Worm (Caenorhabditis elegans) whole organism, midembryonic: Measurements from ENCODE around the gene rack-1.

ENCODE experiments used
- tab-1 ChIP-seq: fragments of 200-800 bp; sonication (Bioruptor generic); IDR thresholded peaks from 2 replicates; pipeline ENCODE4 v1.3.6; 2022; ENCODE audit warnings: missing genetic modification characterization, missing compliant biosample characterization
- ztf-23 ChIP-seq: fragments of 200-800 bp; sonication (Bioruptor generic); IDR thresholded peaks from 2 replicates; pipeline ENCODE4 v1.3.6; 2022; ENCODE audit warnings: missing genetic modification reagents, missing genetic modification characterization, missing compliant biosample characterization

ce11 chrIV:10180133-10180749 is 3.8 kb downstream of the rack-1 start, which contains the start of gene gta-1:
- TF ChIP-seq ztf-23 (no peak), tab-1 (GFP tag; lab: Robert Waterston, UW) (no peak)
